Fruit fly (Drosophila melanogaster): Measurements from ENCODE around the gene MFS10.

MFS10 gene

DNA sequence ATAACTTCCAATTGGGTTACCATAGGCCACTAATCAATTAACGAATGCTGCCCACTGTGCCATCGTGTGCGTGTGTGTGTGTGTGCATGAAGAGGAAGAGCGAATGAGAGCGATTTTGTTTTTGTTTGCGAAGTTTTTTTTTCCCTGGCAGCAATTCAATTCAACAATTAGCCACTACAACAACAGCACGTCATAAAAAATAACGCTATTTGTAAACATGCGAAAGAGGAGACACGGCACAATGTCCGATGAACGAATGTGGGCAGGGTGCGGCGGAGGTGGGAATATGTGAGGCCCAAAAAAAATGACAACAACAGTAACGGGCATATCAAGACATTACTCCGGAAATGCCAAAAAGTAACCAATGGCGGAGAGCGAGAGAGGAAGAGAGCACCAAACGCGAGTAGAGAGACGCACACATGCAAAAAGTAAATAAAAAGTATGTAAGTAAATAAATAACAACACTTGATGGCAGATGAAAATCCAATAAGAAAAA, 41.4 kb upstream of the MFS10 start (continued):
- TF ChIP-seq Elba2 (GFP tag; optimal IDR thresholded peaks at IDR 0.05) (peak; percentile 91), Scr (GFP tag; IDR thresholded peaks at IDR 0.05; ENCODE audit: partially characterized antibody) (no peak), tup (GFP tag; optimal IDR thresholded peaks at IDR 0.05) (no peak), CG4820 (GFP tag; optimal IDR thresholded peaks at IDR 0.05) (no peak), CG7928 (GFP tag; optimal IDR thresholded peaks at IDR 0.05) (no peak), CG17912 (GFP tag; optimal IDR thresholded peaks at IDR 0.05) (no peak), wek (GFP tag; optimal IDR thresholded peaks at IDR 0.05) (no peak), sens (GFP tag) (no peak), CG3838 (GFP tag; optimal IDR thresholded peaks at IDR 0.05) (no peak), CG10274 (GFP tag; optimal IDR thresholded peaks at IDR 0.05) (no peak), gt (GFP tag; IDR thresholded peaks at IDR 0.05) (no peak), CG2712 (tag; optimal IDR thresholded peaks at IDR 0.05) (no peak), CG10366 (GFP tag; IDR thresholded peaks at IDR 0.05) (no peak), vfl (GFP tag; optimal IDR thresholded peaks at IDR 0.05) (no peak), Nf-YA (GFP tag; IDR thresholded peaks at IDR 0.05) (0 out of 2 replicates have a peak, but pooled peaks have one; percentile 9), CG6272 (GFP tag; IDR thresholded peaks at IDR 0.05) (no peak), CG15479 (GFP tag; optimal IDR thresholded peaks at IDR 0.05) (no peak), crol (GFP tag; IDR thresholded peaks at IDR 0.05) (peak; percentile 70), CG15601 (tag; optimal IDR thresholded peaks at IDR 0.05) (no peak), Dad (GFP tag; optimal IDR thresholded peaks at IDR 0.05) (no peak), CG2202 (tag; optimal IDR thresholded peaks at IDR 0.05) (no peak), Myb (GFP tag; optimal IDR thresholded peaks at IDR 0.05) (no peak), grn (GFP tag; optimal IDR thresholded peaks at IDR 0.05) (no peak), abd-A (tag; optimal IDR thresholded peaks at IDR 0.05) (no peak), Sry-β (GFP tag; optimal IDR thresholded peaks at IDR 0.05) (no peak), br (optimal IDR thresholded peaks at IDR 0.05) (no peak), Hr39 (optimal IDR thresholded peaks at IDR 0.05) (no peak), Bgb (GFP tag; IDR thresholded peaks at IDR 0.05; ENCODE audit: partially characterized antibody) (peak; percentile 20; the same call in 1 of the 2 replicates), seq (GFP tag; IDR thresholded peaks at IDR 0.05) (no peak), Eip74EF (GFP tag; optimal IDR thresholded peaks at IDR 0.05) (peak in 1 of 2 experiments; percentile 67), org-1 (GFP tag; optimal IDR thresholded peaks at IDR 0.05) (no peak), CG18262 (tag; optimal IDR thresholded peaks at IDR 0.05) (no peak), ken (GFP tag; IDR thresholded peaks at IDR 0.05) (no peak), CG5180 (GFP tag; optimal IDR thresholded peaks at IDR 0.05) (no peak), Atf-2 (GFP tag; optimal IDR thresholded peaks at IDR 0.05) (no peak), Meics (GFP tag; optimal IDR thresholded peaks at IDR 0.05) (no peak), CG3847 (GFP tag; IDR thresholded peaks at IDR 0.05) (0 out of 2 replicates have a peak, but pooled peaks have one; percentile 19), sob (GFP tag; IDR thresholded peaks at IDR 0.05) (peak; percentile 47; the same call in 1 of the 2 replicates), trh (GFP tag; optimal IDR thresholded peaks at IDR 0.05) (no peak)

DNA sequence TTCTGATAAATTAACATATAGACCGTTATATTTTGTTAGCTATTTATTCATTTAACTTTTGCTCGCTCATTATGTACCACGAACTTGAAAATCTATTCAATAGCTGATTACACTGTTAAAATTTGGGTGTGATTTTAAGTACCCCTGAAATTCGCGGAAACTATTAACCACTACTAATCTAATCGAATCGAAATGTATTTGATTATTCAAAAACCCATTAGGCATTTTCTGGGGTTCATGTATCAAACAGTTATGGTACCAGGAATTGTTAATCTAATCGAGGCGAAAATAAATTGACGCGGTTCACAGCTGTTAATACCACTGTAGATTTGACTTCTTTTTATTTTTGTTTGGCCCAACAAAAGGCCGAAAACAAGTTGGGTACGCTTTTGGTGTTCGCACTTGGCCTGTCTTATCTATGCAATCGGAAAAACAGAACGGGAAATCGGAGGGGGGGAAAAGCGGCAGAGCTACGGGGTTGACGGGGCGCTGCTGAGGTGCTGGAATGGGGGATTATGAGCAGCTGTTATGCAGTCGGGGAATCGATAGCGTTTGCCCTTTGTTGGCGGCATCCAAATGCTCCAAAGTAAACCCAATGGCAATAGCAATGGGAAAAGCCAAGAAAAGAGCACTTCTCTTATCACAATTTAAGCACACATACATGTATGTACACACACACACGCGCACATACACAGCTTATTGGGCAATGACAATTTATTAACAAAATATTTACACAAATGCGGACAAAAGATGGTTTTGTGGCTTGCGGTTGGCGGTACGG, 40.6 kb upstream of the MFS10 start:
- TF ChIP-seq CTCF (GFP tag; optimal IDR thresholded peaks at IDR 0.05) (no peak), zfh1 (GFP tag; IDR thresholded peaks at IDR 0.05) (no peak), slou (GFP tag; optimal IDR thresholded peaks at IDR 0.05) (no peak), twi (tag; optimal IDR thresholded peaks at IDR 0.05) (no peak), CG4820 (GFP tag; optimal IDR thresholded peaks at IDR 0.05) (peak; percentile 14), NC2α (GFP tag; optimal IDR thresholded peaks at IDR 0.05) (no peak), Bgb (GFP tag; IDR thresholded peaks at IDR 0.05; ENCODE audit: partially characterized antibody) (no peak), Trl (optimal IDR thresholded peaks at IDR 0.05) (no peak), Trl (GFP tag; optimal IDR thresholded peaks at IDR 0.05) (no peak), jing (GFP tag; optimal IDR thresholded peaks at IDR 0.05) (no peak), CG1603 (tag; optimal IDR thresholded peaks at IDR 0.05) (no peak), sens (GFP tag) (peak; percentile 80), CG1832 (GFP tag; optimal IDR thresholded peaks at IDR 0.05) (no peak), CG11696 (GFP tag; IDR thresholded peaks at IDR 0.05) (no peak), eve (GFP tag; optimal IDR thresholded peaks at IDR 0.05) (no peak), onecut (GFP tag; IDR thresholded peaks at IDR 0.05) (peak; percentile 62), usp (GFP tag; optimal IDR thresholded peaks at IDR 0.05) (no peak), br (optimal IDR thresholded peaks at IDR 0.05) (no peak)

Data from whole organism, embryonic.